Fruit fly (Drosophila melanogaster) whole organism, prepupa: ENCODE measurements around the gene CG10365.

ENCODE experiments used
- CG11902 ChIP-seq: fragments of 200-800 bp; sonication (Bioruptor generic); optimal IDR thresholded peaks from 3 replicates; lab custom pipeline; 2016; ENCODE audit warnings: missing biosample characterization, missing genetic modification characterization
- CG32006 ChIP-seq: fragments of 200-800 bp; sonication (Bioruptor generic); optimal IDR thresholded peaks from 3 replicates; lab custom pipeline; 2017; ENCODE audit warnings: missing biosample characterization, mild to moderate bottlenecking, missing genetic modification characterization
- CG34406 ChIP-seq: fragments of 200-800 bp; sonication (Bioruptor generic); optimal IDR thresholded peaks from 3 replicates; lab custom pipeline; 2016; ENCODE audit warnings: missing biosample characterization, missing genetic modification characterization
- CG3919 ChIP-seq: fragments of 200-800 bp; sonication (Bioruptor generic); optimal IDR thresholded peaks from 3 replicates; lab custom pipeline; 2016; ENCODE audit warnings: missing biosample characterization, missing genetic modification characterization
- CG6276 ChIP-seq: fragments of 200-800 bp; sonication (Bioruptor generic); optimal IDR thresholded peaks from 2 replicates; lab custom pipeline; 2017; ENCODE audit warnings: missing biosample characterization, mild to moderate bottlenecking, missing genetic modification characterization
- CG6808 ChIP-seq: fragments of 200-800 bp; sonication (Bioruptor generic); optimal IDR thresholded peaks from 3 replicates; lab custom pipeline; 2017; ENCODE audit warnings: missing biosample characterization, missing genetic modification characterization, mild to moderate bottlenecking, moderate library complexity, missing genetic modification reagents
- CG8119 ChIP-seq: fragments of 200-800 bp; sonication (Bioruptor generic); IDR thresholded peaks from 3 replicates; pipeline ENCODE4 v1.3.6; 2022; ENCODE audit warnings: missing biosample characterization, missing genetic modification characterization
- CG8632 ChIP-seq: fragments of 200-800 bp; sonication (Bioruptor generic); optimal IDR thresholded peaks from 3 replicates; lab custom pipeline; 2016; ENCODE audit warnings: missing biosample characterization, missing genetic modification characterization
- Eip78C ChIP-seq: fragments of 200-800 bp; sonication (Bioruptor generic); peaks from one replicate; lab custom pipeline; 2016; ENCODE audit warnings: missing biosample characterization, missing genetic modification characterization
- Ets96B ChIP-seq: fragments of 200-800 bp; optimal IDR thresholded peaks from 2 replicates; lab custom pipeline; 2019; ENCODE audit warnings: missing biosample characterization, mild to moderate bottlenecking, missing genetic modification characterization, moderate library complexity
- Met ChIP-seq: fragments of 200-800 bp; sonication (Bioruptor generic); optimal IDR thresholded peaks from 3 replicates; lab custom pipeline; 2016; ENCODE audit warnings: missing biosample characterization, missing genetic modification characterization
- Sox15 ChIP-seq: fragments of 200-800 bp; sonication (Bioruptor generic); optimal IDR thresholded peaks from 3 replicates; lab custom pipeline; 2016; ENCODE audit warnings: missing biosample characterization, missing genetic modification characterization
- acj6 ChIP-seq: fragments of 200-800 bp; sonication (Bioruptor generic); optimal IDR thresholded peaks from 3 replicates; lab custom pipeline; 2016; ENCODE audit warnings: missing biosample characterization, missing genetic modification characterization
- cyc ChIP-seq: fragments of 200-800 bp; sonication (Bioruptor generic); optimal IDR thresholded peaks from 3 replicates; lab custom pipeline; 2016; ENCODE audit warnings: missing biosample characterization, missing genetic modification characterization
- esn ChIP-seq: fragments of 200-800 bp; sonication (Bioruptor generic); optimal IDR thresholded peaks from 2 replicates; lab custom pipeline; 2016; ENCODE audit warnings: missing biosample characterization, mild to moderate bottlenecking, missing genetic modification characterization, moderate library complexity
- fd85E ChIP-seq: fragments of 200-800 bp; sonication (Bioruptor generic); optimal IDR thresholded peaks from 3 replicates; lab custom pipeline; 2016; ENCODE audit warnings: missing biosample characterization, missing genetic modification characterization
- lz ChIP-seq: fragments of 200-800 bp; sonication (Bioruptor generic); optimal IDR thresholded peaks from 3 replicates; lab custom pipeline; 2016; ENCODE audit warnings: missing biosample characterization, missing genetic modification characterization
- ss ChIP-seq, 2 experiments: fragments of 200-800 bp; sonication (Bioruptor generic); optimal IDR thresholded peaks; 2 replicates in 1 of 2; 3 replicates in 1 of 2; lab custom pipeline; 2017 to 2018; ENCODE audit warnings: mild to moderate bottlenecking in 2 of 2, missing biosample characterization in 2 of 2, missing genetic modification characterization in 2 of 2, moderate library complexity in 1 of 2
- svp ChIP-seq: fragments of 200-800 bp; sonication (Bioruptor generic); peaks from one replicate; lab custom pipeline; 2016; ENCODE audit warnings: missing biosample characterization, missing genetic modification characterization
- vri ChIP-seq: fragments of 200-800 bp; sonication (Bioruptor generic); optimal IDR thresholded peaks from 3 replicates; lab custom pipeline; 2016; ENCODE audit warnings: missing biosample characterization, mild to moderate bottlenecking, missing genetic modification characterization

The CG10365 gene

DNA sequence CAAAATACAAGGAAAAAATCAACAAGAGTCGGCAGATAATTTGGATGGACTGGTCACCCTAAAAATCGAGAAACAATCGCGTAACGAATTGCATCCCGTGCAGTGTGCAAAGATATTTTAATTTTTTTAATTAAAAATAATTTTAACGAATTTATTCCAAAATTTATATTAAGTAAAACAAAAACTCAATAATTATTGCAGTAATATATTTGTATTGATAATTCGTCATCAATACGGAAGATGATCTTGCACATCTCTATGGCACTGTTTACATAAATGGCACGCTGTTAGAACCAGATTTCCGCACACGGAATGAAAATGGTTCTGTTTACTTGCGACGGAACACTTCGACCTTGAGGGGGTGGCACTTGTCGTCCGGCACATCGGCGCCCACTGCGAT lies 49.7 kb downstream of the CG10365 start, which contains the start of gene tst (continued):
- TF ChIP-seq CG3919 (GFP tag; lab: Kevin White, UChicago) (peak; percentile 86), svp (GFP tag; lab: Kevin White, UChicago) (no peak), ss (GFP tag; optimal IDR thresholded peaks at IDR 0.05; lab: Kevin White, UChicago) (no peak), lz (GFP tag; lab: Kevin White, UChicago) (peak; percentile 78), CG32006 (GFP tag; lab: Kevin White, UChicago) (peak; percentile 93), Eip78C (GFP tag; lab: Kevin White, UChicago) (peak; percentile 94), fd85E (peak; percentile 10), CG8119 (GFP tag; lab: Robert Waterston, UW) (peak; percentile 90), esn (GFP tag; lab: Kevin White, UChicago) (peak; percentile 88), CG6276 (GFP tag; lab: Kevin White, UChicago) (no peak), Ets96B (tag; lab: Kevin White, UChicago) (peak; percentile 88), Sox15 (GFP tag; lab: Kevin White, UChicago) (peak; percentile 85), CG11902 (GFP tag; lab: Kevin White, UChicago) (peak; percentile 86), acj6 (GFP tag; lab: Kevin White, UChicago) (peak; percentile 90), CG34406 (peak; percentile 87), cyc (GFP tag; lab: Kevin White, UChicago) (peak; percentile 82), CG8632 (peak; percentile 86), CG6808 (no peak)
- TF ChIP-seq, all 60 proteins: peak for 48

- peak; percentile 97 for TF ChIP-seq vri
- no peak for TF ChIP-seq Eip78C (GFP tag; lab: Kevin White, UChicago)
These were observed 50.7 kb downstream of the CG10365 start, which contains the start of gene CG10208 for dm6 chr3R:23773610-23774364. Gene CG10208 (minus strand): TSS chr3R:23774127.

dm6 chr3R:23780757-23781156 lies 57.6 kb downstream of the CG10365 start:
- TF ChIP-seq Met (GFP tag; lab: Kevin White, UChicago) (no peak), lz (GFP tag; lab: Kevin White, UChicago) (no peak), CG32006 (GFP tag; lab: Kevin White, UChicago) (no peak)
